Worm (Caenorhabditis elegans) whole organism, L3 larva: ENCODE measurements around the gene gop-2.

Experiments used
- R02D3.7 ChIP-seq: fragments of 150-350 bp; optimal IDR thresholded peaks from 2 replicates; lab custom pipeline; 2014; ENCODE audit warnings: missing biosample characterization, missing genetic modification characterization
- ZK546.5 ChIP-seq: sonication (generic microtip); optimal IDR thresholded peaks from 2 replicates; lab custom pipeline; 2017; ENCODE audit warnings: missing biosample characterization, missing genetic modification characterization
- aly-2 ChIP-seq: fragments of 150-350 bp; optimal IDR thresholded peaks from 2 replicates; lab custom pipeline; 2014; ENCODE audit warnings: missing biosample characterization, missing genetic modification characterization
- ama-1 ChIP-seq: fragments of 150-350 bp; optimal IDR thresholded peaks from 2 replicates; lab custom pipeline; 2018
- ceh-16 ChIP-seq: sonication (generic microtip); optimal IDR thresholded peaks from 2 replicates; lab custom pipeline; 2017; ENCODE audit warnings: missing biosample characterization, missing genetic modification characterization
- ceh-28 ChIP-seq: fragments of 150-350 bp; optimal IDR thresholded peaks from 2 replicates; lab custom pipeline; 2014; ENCODE audit warnings: missing biosample characterization, missing genetic modification reagents, missing genetic modification characterization
- ceh-82 ChIP-seq: fragments of 150-350 bp; optimal IDR thresholded peaks from 2 replicates; lab custom pipeline; 2014; ENCODE audit warnings: missing biosample characterization, missing genetic modification characterization
- ceh-9 ChIP-seq: sonication (generic microtip); optimal IDR thresholded peaks from 2 replicates; lab custom pipeline; 2018; ENCODE audit warnings: missing biosample characterization, missing genetic modification characterization
- daf-12 ChIP-seq: fragments of 150-350 bp; optimal IDR thresholded peaks from 2 replicates; lab custom pipeline; 2014; ENCODE audit warnings: missing biosample characterization, missing genetic modification reagents, missing genetic modification characterization
- egl-27 ChIP-seq: sonication (generic microtip); optimal IDR thresholded peaks from 4 replicates; lab custom pipeline; 2017; ENCODE audit warnings: missing biosample characterization, missing genetic modification reagents, missing genetic modification characterization
- egl-5 ChIP-seq: fragments of 150-350 bp; optimal IDR thresholded peaks from 2 replicates; lab custom pipeline; 2017; ENCODE audit warnings: missing biosample characterization, missing genetic modification reagents, missing genetic modification characterization, inconsistent platforms
- elt-1 ChIP-seq: fragments of 150-350 bp; optimal IDR thresholded peaks from 2 replicates; lab custom pipeline; 2014; ENCODE audit warnings: missing biosample characterization, missing genetic modification characterization
- elt-2 ChIP-seq: sonication (generic microtip); optimal IDR thresholded peaks from 2 replicates; lab custom pipeline; 2016; ENCODE audit warnings: missing genetic modification reagents, mild to moderate bottlenecking, missing genetic modification characterization, missing compliant biosample characterization
- elt-3 ChIP-seq, 3 experiments: fragments of 150-350 bp in 1 of 3; sonication (generic microtip) in 2 of 3; optimal IDR thresholded peaks; 2 replicates in 2 of 3; 4 replicates in 1 of 3; lab custom pipeline; 2014 to 2017; ENCODE audit warnings: missing biosample characterization in 3 of 3, missing genetic modification characterization in 3 of 3
- eor-1 ChIP-seq, 2 experiments: fragments of 150-350 bp; optimal IDR thresholded peaks; 2 replicates each; lab custom pipeline; 2014 to 2018; ENCODE audit warnings: missing biosample characterization in 2 of 2, missing genetic modification characterization in 2 of 2
- fkh-10 ChIP-seq: sonication (generic microtip); optimal IDR thresholded peaks from 2 replicates; lab custom pipeline; 2017; ENCODE audit warnings: missing biosample characterization, missing genetic modification reagents, missing genetic modification characterization
- fkh-2 ChIP-seq: fragments of 150-350 bp; optimal IDR thresholded peaks from 2 replicates; lab custom pipeline; 2014; ENCODE audit warnings: missing biosample characterization, missing genetic modification reagents, missing genetic modification characterization
- fos-1 ChIP-seq: fragments of 150-350 bp; optimal IDR thresholded peaks from 2 replicates; lab custom pipeline; 2014; ENCODE audit warnings: missing biosample characterization, missing genetic modification characterization
- hmg-11 ChIP-seq: sonication (generic microtip); optimal IDR thresholded peaks from 2 replicates; lab custom pipeline; 2016; ENCODE audit warnings: missing genetic modification characterization, missing compliant biosample characterization
- jun-1 ChIP-seq: fragments of 150-350 bp; optimal IDR thresholded peaks from 2 replicates; lab custom pipeline; 2014; ENCODE audit warnings: missing biosample characterization, missing genetic modification reagents, missing genetic modification characterization
- lin-15B ChIP-seq: fragments of 150-350 bp; optimal IDR thresholded peaks from 2 replicates; lab custom pipeline; 2014; ENCODE audit warnings: missing biosample characterization, missing genetic modification characterization
- lin-39 ChIP-seq: fragments of 150-350 bp; optimal IDR thresholded peaks from 2 replicates; lab custom pipeline; 2018; ENCODE audit warnings: missing biosample characterization, missing genetic modification reagents, missing genetic modification characterization
- lsy-12 ChIP-seq: sonication (generic microtip); optimal IDR thresholded peaks from 2 replicates; lab custom pipeline; 2016; ENCODE audit warnings: mild to moderate bottlenecking, missing genetic modification characterization, missing compliant biosample characterization
- mdl-1 ChIP-seq: fragments of 150-350 bp; optimal IDR thresholded peaks from 2 replicates; lab custom pipeline; 2014; ENCODE audit warnings: missing biosample characterization, missing genetic modification characterization
- mml-1 ChIP-seq: fragments of 150-350 bp; sonication (generic microtip); optimal IDR thresholded peaks from 3 replicates; lab custom pipeline; 2014; ENCODE audit warnings: missing biosample characterization, missing genetic modification characterization
- nfya-1 ChIP-seq: sonication (generic microtip); optimal IDR thresholded peaks from 2 replicates; lab custom pipeline; 2017; ENCODE audit warnings: missing genetic modification characterization, mild to moderate bottlenecking, missing compliant biosample characterization, antibody characterized with exemption, moderate library complexity; ENCODE audit not compliant: insufficient read depth
- nhr-11 ChIP-seq: fragments of 150-350 bp; optimal IDR thresholded peaks from 2 replicates; lab custom pipeline; 2014; ENCODE audit warnings: missing biosample characterization, missing genetic modification characterization
- nhr-12 ChIP-seq: fragments of 150-350 bp; optimal IDR thresholded peaks from 2 replicates; lab custom pipeline; 2014; ENCODE audit warnings: missing biosample characterization, missing genetic modification characterization
- nhr-23 ChIP-seq: fragments of 150-350 bp; optimal IDR thresholded peaks from 2 replicates; lab custom pipeline; 2014; ENCODE audit warnings: missing biosample characterization, missing genetic modification reagents, missing genetic modification characterization
- nhr-237 ChIP-seq: fragments of 150-350 bp; optimal IDR thresholded peaks from 2 replicates; lab custom pipeline; 2014; ENCODE audit warnings: missing biosample characterization, missing genetic modification characterization
- nhr-25 ChIP-seq: sonication (generic microtip); optimal IDR thresholded peaks from 2 replicates; lab custom pipeline; 2017; ENCODE audit warnings: missing biosample characterization, missing genetic modification characterization
- nhr-28 ChIP-seq: fragments of 150-350 bp; optimal IDR thresholded peaks from 2 replicates; lab custom pipeline; 2014; ENCODE audit warnings: missing biosample characterization, missing genetic modification characterization
- nhr-43 ChIP-seq: sonication (generic microtip); optimal IDR thresholded peaks from 2 replicates; lab custom pipeline; 2016; ENCODE audit warnings: mild to moderate bottlenecking, missing genetic modification characterization, missing compliant biosample characterization; ENCODE audit not compliant: poor library complexity, severe bottlenecking
- nhr-67 ChIP-seq: fragments of 150-350 bp; optimal IDR thresholded peaks from 2 replicates; lab custom pipeline; 2014; ENCODE audit warnings: missing biosample characterization, missing genetic modification characterization
- nhr-76 ChIP-seq: fragments of 150-350 bp; sonication (generic microtip); optimal IDR thresholded peaks from 5 replicates; lab custom pipeline; 2014; ENCODE audit warnings: missing biosample characterization, missing genetic modification characterization
- nhr-77 ChIP-seq: fragments of 150-350 bp; optimal IDR thresholded peaks from 2 replicates; lab custom pipeline; 2014; ENCODE audit warnings: missing biosample characterization, missing genetic modification characterization
- pha-4 ChIP-seq: fragments of 150-350 bp; optimal IDR thresholded peaks from 2 replicates; lab custom pipeline; 2014; ENCODE audit warnings: missing biosample characterization, missing genetic modification reagents, missing genetic modification characterization
- pqm-1 ChIP-seq: fragments of 150-350 bp; optimal IDR thresholded peaks from 2 replicates; lab custom pipeline; 2017; ENCODE audit warnings: missing biosample characterization, missing genetic modification characterization, inconsistent platforms
- sea-2 ChIP-seq: fragments of 150-350 bp; sonication (generic microtip); optimal IDR thresholded peaks from 4 replicates; lab custom pipeline; 2014; ENCODE audit warnings: missing biosample characterization, missing genetic modification reagents, missing genetic modification characterization
- skn-1 ChIP-seq: fragments of 150-350 bp; optimal IDR thresholded peaks from 2 replicates; lab custom pipeline; 2014; ENCODE audit warnings: missing biosample characterization, missing genetic modification characterization
- snpc-4 ChIP-seq: fragments of 150-350 bp; optimal IDR thresholded peaks from 2 replicates; lab custom pipeline; 2014; ENCODE audit warnings: missing biosample characterization, missing genetic modification characterization
- tbx-2 ChIP-seq: sonication (generic microtip); optimal IDR thresholded peaks from 2 replicates; lab custom pipeline; 2016; ENCODE audit warnings: mild to moderate bottlenecking, missing genetic modification characterization, missing compliant biosample characterization
- unc-39 ChIP-seq: sonication (generic microtip); optimal IDR thresholded peaks from 4 replicates; lab custom pipeline; 2017; ENCODE audit warnings: missing biosample characterization, missing genetic modification characterization
- unc-62 ChIP-seq: fragments of 150-350 bp; sonication (generic microtip); optimal IDR thresholded peaks from 4 replicates; lab custom pipeline; 2014; ENCODE audit warnings: missing biosample characterization, missing genetic modification reagents, missing genetic modification characterization
- zag-1 ChIP-seq: fragments of 150-350 bp; optimal IDR thresholded peaks from 2 replicates; lab custom pipeline; 2014; ENCODE audit warnings: missing biosample characterization, missing genetic modification characterization
- ztf-11 ChIP-seq: fragments of 150-350 bp; optimal IDR thresholded peaks from 2 replicates; lab custom pipeline; 2014; ENCODE audit warnings: missing biosample characterization, missing genetic modification characterization
- ztf-4 ChIP-seq: fragments of 150-350 bp; optimal IDR thresholded peaks from 2 replicates; lab custom pipeline; 2014; ENCODE audit warnings: missing biosample characterization, missing genetic modification characterization

Gene gop-2

ce11 chrIII:5228839-5229238 is 30.0 kb upstream of the gop-2 start:
- TF ChIP-seq ZK546.5 (tag; lab: Kevin White, UChicago) = no peak
- no peak for TF ChIP-seq zag-1
- no peak for TF ChIP-seq R02D3.7 (tag; lab: Kevin White, UChicago)
- no peak for TF ChIP-seq eor-1 (tag; optimal IDR thresholded peaks at IDR 0.05; lab: Kevin White, UChicago)
- TF ChIP-seq sea-2 (GFP tag; lab: Kevin White, UChicago) = no peak
- TF ChIP-seq daf-12 (tag; lab: Kevin White, UChicago) = no peak

DNA sequence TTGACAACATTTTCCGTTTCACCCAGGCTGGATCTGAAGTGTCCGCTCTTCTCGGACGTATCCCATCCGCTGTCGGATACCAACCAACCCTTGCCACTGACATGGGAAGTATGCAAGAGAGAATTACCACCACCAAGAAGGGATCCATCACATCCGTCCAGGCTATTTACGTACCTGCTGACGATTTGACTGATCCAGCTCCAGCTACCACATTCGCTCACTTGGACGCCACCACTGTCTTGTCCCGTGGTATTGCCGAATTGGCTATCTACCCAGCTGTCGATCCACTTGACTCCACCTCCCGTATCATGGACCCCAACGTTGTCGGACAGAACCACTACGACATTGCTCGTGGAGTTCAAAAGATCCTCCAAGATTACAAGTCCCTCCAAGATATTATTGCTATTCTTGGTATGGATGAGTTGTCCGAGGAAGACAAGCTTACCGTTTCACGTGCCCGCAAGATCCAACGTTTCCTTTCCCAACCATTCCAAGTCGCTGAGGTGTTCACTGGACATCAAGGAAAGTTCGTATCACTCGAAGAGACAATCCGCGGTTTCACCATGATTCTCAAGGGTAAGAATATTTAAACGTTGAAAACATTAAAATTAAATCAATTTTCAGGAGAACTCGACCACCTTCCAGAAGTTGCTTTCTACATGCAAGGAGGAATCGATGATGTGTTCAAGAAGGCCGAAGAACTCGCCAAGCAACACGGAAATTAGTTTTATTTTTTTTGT is 29.1 kb upstream of the gop-2 start:
- TF ChIP-seq tbx-2 (tag; lab: Kevin White, UChicago) (no peak), nhr-11 (no peak), nhr-76 (tag; lab: Kevin White, UChicago) (no peak), fkh-2 (no peak), ztf-4 (tag; lab: Kevin White, UChicago) (no peak), elt-3 (tag; optimal IDR thresholded peaks at IDR 0.05; lab: Kevin White, UChicago) (no peak), nhr-25 (tag; lab: Kevin White, UChicago) (no peak), ama-1 (no peak), nhr-237 (no peak), ztf-11 (tag; lab: Kevin White, UChicago) (no peak), nfya-1 (no peak), egl-27 (no peak), lsy-12 (tag; lab: Kevin White, UChicago) (no peak)

- TF ChIP-seq ceh-28 = no peak
- TF ChIP-seq pqm-1 (tag; lab: Kevin White, UChicago) = peak; percentile 18
- TF ChIP-seq snpc-4 = no peak
- peak; percentile 73 for TF ChIP-seq nhr-43
- no peak for TF ChIP-seq skn-1
- no peak for TF ChIP-seq fkh-2
- TF ChIP-seq ZK546.5 (tag; lab: Kevin White, UChicago) = no peak
- TF ChIP-seq eor-1 (tag; optimal IDR thresholded peaks at IDR 0.05; lab: Kevin White, UChicago) = no peak
- TF ChIP-seq daf-12 (tag; lab: Kevin White, UChicago) = no peak
- no peak for TF ChIP-seq zag-1
- no peak for TF ChIP-seq nfya-1
- no peak for TF ChIP-seq lin-39 (tag; lab: Kevin White, UChicago)
- TF ChIP-seq ceh-16 (tag; lab: Kevin White, UChicago) = no peak
- TF ChIP-seq ceh-82 (tag; lab: Kevin White, UChicago) = no peak
- peak; percentile 27 for TF ChIP-seq elt-2
- TF ChIP-seq nhr-12 (tag; lab: Kevin White, UChicago) = no peak
- TF ChIP-seq hmg-11 (tag; lab: Kevin White, UChicago) = no peak
- TF ChIP-seq mdl-1 = no peak
- no peak for TF ChIP-seq nhr-237
- peak; percentile 22 for TF ChIP-seq nhr-77
- no peak for TF ChIP-seq ztf-4 (tag; lab: Kevin White, UChicago)
- TF ChIP-seq elt-3 (tag; optimal IDR thresholded peaks at IDR 0.05; lab: Kevin White, UChicago) = peak in 1 of 3 experiments; percentile 13
- peak; percentile 13 for TF ChIP-seq pha-4 (tag; lab: Kevin White, UChicago)
- TF ChIP-seq nhr-23 = peak; percentile 35
- TF ChIP-seq mml-1 (tag; lab: Kevin White, UChicago) = no peak
- peak; percentile 76 for TF ChIP-seq aly-2
- no peak for TF ChIP-seq sea-2 (GFP tag; lab: Kevin White, UChicago)
- TF ChIP-seq nhr-76 (tag; lab: Kevin White, UChicago) = no peak
- TF ChIP-seq lin-15B (tag; lab: Kevin White, UChicago) = no peak
- no peak for TF ChIP-seq ceh-9 (tag; lab: Kevin White, UChicago)
- no peak for TF ChIP-seq fkh-10 (GFP tag; lab: Kevin White, UChicago)
- no peak for TF ChIP-seq ztf-11 (tag; lab: Kevin White, UChicago)
- no peak for TF ChIP-seq R02D3.7 (tag; lab: Kevin White, UChicago)
- peak; percentile 90 for TF ChIP-seq ama-1
- peak; percentile 17 for TF ChIP-seq nhr-11
- TF ChIP-seq nhr-28 = no peak
- TF ChIP-seq egl-5 (tag; lab: Kevin White, UChicago) = no peak
- no peak for TF ChIP-seq unc-62
- no peak for TF ChIP-seq tbx-2 (tag; lab: Kevin White, UChicago)
- peak; percentile 30 for TF ChIP-seq nhr-25 (tag; lab: Kevin White, UChicago)
- TF ChIP-seq lsy-12 (tag; lab: Kevin White, UChicago) = peak; percentile 81
- TF ChIP-seq jun-1 (tag; lab: Kevin White, UChicago) = no peak
- TF ChIP-seq egl-27 = no peak
- no peak for TF ChIP-seq nhr-67
- TF ChIP-seq elt-1 = no peak
- TF ChIP-seq unc-39 = no peak
- TF ChIP-seq fos-1 (tag; lab: Kevin White, UChicago) = no peak
These were observed 28.4 kb upstream of the gop-2 start, which contains the start of gene prmt-5 for ce11 chrIII:5230415-5230814. TSS of gene prmt-5 (plus strand) at chrIII:5230555.
